Worm (Caenorhabditis elegans) whole organism, L2 larva: ENCODE measurements around the gene Y49F6B.8.
"Not testable (repeated sequence)": the region's sequence is repeated elsewhere in the genome, so short reads cannot be mapped to it uniquely, and the experiment has no call there.

Source experiments
- C34F6.9 ChIP-seq: fragments of 150-350 bp; optimal IDR thresholded peaks from 2 replicates; lab custom pipeline; 2014; ENCODE audit warnings: missing biosample characterization, missing genetic modification characterization
- F13H6.1 ChIP-seq: sonication (generic microtip); optimal IDR thresholded peaks from 2 replicates; lab custom pipeline; 2016; ENCODE audit warnings: missing genetic modification characterization, missing compliant biosample characterization
- R02D3.7 ChIP-seq: fragments of 150-350 bp; optimal IDR thresholded peaks from 2 replicates; lab custom pipeline; 2014; ENCODE audit warnings: missing biosample characterization, missing genetic modification characterization
- ZK546.5 ChIP-seq: sonication (generic microtip); optimal IDR thresholded peaks from 2 replicates; lab custom pipeline; 2017; ENCODE audit warnings: missing biosample characterization, missing genetic modification characterization
- alr-1 ChIP-seq: fragments of 150-350 bp; optimal IDR thresholded peaks from 2 replicates; lab custom pipeline; 2014; ENCODE audit warnings: missing biosample characterization, missing genetic modification characterization
- ceh-16 ChIP-seq: fragments of 150-350 bp; optimal IDR thresholded peaks from 2 replicates; lab custom pipeline; 2014; ENCODE audit warnings: missing biosample characterization, missing genetic modification characterization
- crh-2 ChIP-seq: sonication (generic microtip); optimal IDR thresholded peaks from 2 replicates; lab custom pipeline; 2017; ENCODE audit warnings: missing biosample characterization, missing genetic modification characterization
- dmd-4 ChIP-seq: sonication (generic microtip); optimal IDR thresholded peaks from 2 replicates; lab custom pipeline; 2017; ENCODE audit warnings: missing biosample characterization, missing genetic modification characterization
- elt-3 ChIP-seq: sonication (generic microtip); optimal IDR thresholded peaks from 2 replicates; lab custom pipeline; 2017; ENCODE audit warnings: missing biosample characterization, missing genetic modification characterization
- fos-1 ChIP-seq: fragments of 150-350 bp; optimal IDR thresholded peaks from 2 replicates; lab custom pipeline; 2014; ENCODE audit warnings: missing biosample characterization, missing genetic modification characterization
- gmeb-1 ChIP-seq: fragments of 150-350 bp; optimal IDR thresholded peaks from 2 replicates; lab custom pipeline; 2014; ENCODE audit warnings: missing biosample characterization, missing genetic modification characterization
- lin-11 ChIP-seq: fragments of 150-350 bp; sonication (generic microtip); optimal IDR thresholded peaks from 2 replicates; lab custom pipeline; 2014; ENCODE audit warnings: missing biosample characterization, missing genetic modification characterization, inconsistent platforms, mixed read lengths
- lin-13 ChIP-seq: fragments of 150-350 bp; optimal IDR thresholded peaks from 2 replicates; lab custom pipeline; 2014; ENCODE audit warnings: missing biosample characterization, missing genetic modification reagents, missing genetic modification characterization
- lsy-2 ChIP-seq, 2 experiments: fragments of 150-350 bp in 1 of 2; sonication (generic microtip) in 1 of 2; optimal IDR thresholded peaks; 2 replicates each; lab custom pipeline; 2014 to 2017; ENCODE audit warnings: missing biosample characterization in 2 of 2, missing genetic modification characterization in 2 of 2
- nhr-12 ChIP-seq: fragments of 150-350 bp; optimal IDR thresholded peaks from 2 replicates; lab custom pipeline; 2014; ENCODE audit warnings: missing biosample characterization, missing genetic modification characterization
- nhr-129 ChIP-seq: fragments of 150-350 bp; optimal IDR thresholded peaks from 2 replicates; lab custom pipeline; 2014; ENCODE audit warnings: missing biosample characterization, missing genetic modification characterization
- nhr-21 ChIP-seq: fragments of 150-350 bp; optimal IDR thresholded peaks from 2 replicates; lab custom pipeline; 2014; ENCODE audit warnings: missing biosample characterization, missing genetic modification characterization
- nhr-237 ChIP-seq: fragments of 150-350 bp; optimal IDR thresholded peaks from 2 replicates; lab custom pipeline; 2014; ENCODE audit warnings: missing biosample characterization, missing genetic modification characterization
- nhr-25 ChIP-seq: fragments of 150-350 bp; sonication (generic microtip); optimal IDR thresholded peaks from 3 replicates; lab custom pipeline; 2014; ENCODE audit warnings: missing biosample characterization, missing genetic modification characterization
- nhr-6 ChIP-seq: fragments of 150-350 bp; optimal IDR thresholded peaks from 2 replicates; lab custom pipeline; 2014; ENCODE audit warnings: missing biosample characterization, missing genetic modification characterization
- peb-1 ChIP-seq: fragments of 150-350 bp; optimal IDR thresholded peaks from 2 replicates; lab custom pipeline; 2014; ENCODE audit warnings: missing biosample characterization, missing genetic modification characterization
- skn-1 ChIP-seq: sonication (generic microtip); optimal IDR thresholded peaks from 2 replicates; lab custom pipeline; 2017; ENCODE audit warnings: missing biosample characterization, missing genetic modification characterization
- sma-3 ChIP-seq: sonication (generic microtip); optimal IDR thresholded peaks from 2 replicates; lab custom pipeline; 2016; ENCODE audit warnings: missing genetic modification reagents, missing genetic modification characterization, missing compliant biosample characterization
- sma-9 ChIP-seq, 2 experiments: fragments of 150-350 bp in 1 of 2; sonication (generic microtip) in 1 of 2; optimal IDR thresholded peaks; 2 replicates each; lab custom pipeline; 2014 to 2016; ENCODE audit warnings: missing genetic modification characterization in 2 of 2, mild to moderate bottlenecking in 1 of 2, missing biosample characterization in 1 of 2, missing compliant biosample characterization in 1 of 2, missing genetic modification reagents in 1 of 2, moderate library complexity in 1 of 2
- snpc-4 ChIP-seq: fragments of 150-350 bp; optimal IDR thresholded peaks from 2 replicates; lab custom pipeline; 2014; ENCODE audit warnings: missing biosample characterization, missing genetic modification characterization
- unc-55 ChIP-seq: fragments of 150-350 bp; sonication (generic microtip); optimal IDR thresholded peaks from 3 replicates; lab custom pipeline; 2014; ENCODE audit warnings: missing biosample characterization, missing genetic modification reagents, missing genetic modification characterization
- unc-62 ChIP-seq: fragments of 150-350 bp; optimal IDR thresholded peaks from 2 replicates; lab custom pipeline; 2014; ENCODE audit warnings: missing biosample characterization, missing genetic modification reagents, missing genetic modification characterization
- zag-1 ChIP-seq: fragments of 150-350 bp; optimal IDR thresholded peaks from 2 replicates; lab custom pipeline; 2014; ENCODE audit warnings: missing biosample characterization, missing genetic modification characterization
- ztf-1 ChIP-seq: fragments of 200-800 bp; sonication (Bioruptor generic); conservative IDR thresholded peaks from 2 replicates; pipeline ENCODE4 v1.3.6; 2022; ENCODE audit warnings: missing genetic modification characterization, missing compliant biosample characterization
- ztf-11 ChIP-seq: sonication (generic microtip); optimal IDR thresholded peaks from 2 replicates; lab custom pipeline; 2017; ENCODE audit warnings: missing biosample characterization, missing genetic modification characterization
- ztf-4 ChIP-seq: fragments of 150-350 bp; optimal IDR thresholded peaks from 2 replicates; lab custom pipeline; 2014; ENCODE audit warnings: missing biosample characterization, missing genetic modification characterization

Gene Y49F6B.8

DNA sequence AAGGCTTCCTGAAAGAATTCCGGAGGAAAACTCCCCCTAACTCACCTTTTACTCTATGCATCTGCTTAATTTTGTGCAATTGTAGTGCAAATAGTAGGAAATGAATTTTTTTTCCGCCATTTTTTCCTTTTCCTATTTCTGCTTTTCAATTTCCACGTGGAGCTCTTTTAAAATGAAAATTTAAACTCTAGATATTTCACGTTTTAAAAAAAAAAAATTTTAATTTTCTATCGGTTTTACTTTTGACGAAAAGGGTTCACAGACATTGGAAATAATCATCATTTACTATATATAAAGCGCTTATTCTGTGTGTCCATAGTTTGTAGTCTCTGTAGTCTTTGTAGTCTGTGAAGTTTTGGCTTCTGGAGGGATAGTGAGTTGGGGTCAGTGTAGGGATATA is at the start of gene Y49F6B.8:
Y49F6B.8 (minus strand) TSS at position 101 of the 400 bp plus-strand sequence.
- TF ChIP-seq ztf-11 (tag; lab: Kevin White, UChicago) (no peak), unc-62 (GFP tag; lab: Kevin White, UChicago) (no peak), sma-9 (GFP tag; optimal IDR thresholded peaks at IDR 0.05; lab: Kevin White, UChicago) (no peak), sma-9 (tag; optimal IDR thresholded peaks at IDR 0.05; lab: Kevin White, UChicago) (no peak), ceh-16 (no peak), nhr-6 (tag; lab: Kevin White, UChicago) (no peak), F13H6.1 (tag; lab: Kevin White, UChicago) (no peak)

- TF ChIP-seq nhr-237 (tag; lab: Kevin White, UChicago) (no peak), C34F6.9 (tag; lab: Kevin White, UChicago) (peak; percentile 7)
Observed at ce11 chrII:3528256-3528655, 46.8 kb upstream of the Y49F6B.8 start, which contains the start of gene ncs-6. TSS of gene ncs-6 (minus strand) at chrII:3528516.

ce11 chrII:3527460-3527859 is 46.0 kb upstream of the Y49F6B.8 start:
- TF ChIP-seq nhr-12, result no peak
- no peak for TF ChIP-seq C34F6.9 (tag; lab: Kevin White, UChicago)
- TF ChIP-seq, all 48 proteins: peak for 0

DNA sequence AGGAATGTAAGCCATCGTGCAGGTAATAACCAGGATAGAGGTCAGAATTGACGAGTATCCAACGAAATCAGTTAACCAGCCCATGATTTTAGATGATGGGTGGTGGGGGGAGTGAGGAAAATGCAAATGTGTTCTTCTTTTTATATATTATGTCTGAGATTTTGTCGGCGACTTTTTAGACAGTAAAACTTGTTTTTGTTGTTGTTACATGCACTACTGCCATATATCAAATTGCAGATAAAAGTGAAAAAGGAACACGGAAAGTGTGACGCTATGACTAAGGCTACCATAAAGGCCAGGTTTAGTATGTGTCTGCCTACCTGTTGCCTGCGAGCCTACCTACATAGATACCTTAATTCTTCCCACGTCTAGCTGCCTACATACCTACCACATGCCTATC is 42.6 kb upstream of the Y49F6B.8 start, which contains the start of gene col-72:
col-72 (minus strand) TSS at position 101 of the 400 bp plus-strand sequence.
- TF ChIP-seq sma-3 (GFP tag; lab: Kevin White, UChicago) (no peak), nhr-21 (tag; lab: Kevin White, UChicago) (no peak), dmd-4 (tag; lab: Kevin White, UChicago) (no peak), elt-3 (tag; lab: Kevin White, UChicago) (no peak), R02D3.7 (tag; lab: Kevin White, UChicago) (no peak)
- TF ChIP-seq, all 48 proteins: peak for 0

DNA sequence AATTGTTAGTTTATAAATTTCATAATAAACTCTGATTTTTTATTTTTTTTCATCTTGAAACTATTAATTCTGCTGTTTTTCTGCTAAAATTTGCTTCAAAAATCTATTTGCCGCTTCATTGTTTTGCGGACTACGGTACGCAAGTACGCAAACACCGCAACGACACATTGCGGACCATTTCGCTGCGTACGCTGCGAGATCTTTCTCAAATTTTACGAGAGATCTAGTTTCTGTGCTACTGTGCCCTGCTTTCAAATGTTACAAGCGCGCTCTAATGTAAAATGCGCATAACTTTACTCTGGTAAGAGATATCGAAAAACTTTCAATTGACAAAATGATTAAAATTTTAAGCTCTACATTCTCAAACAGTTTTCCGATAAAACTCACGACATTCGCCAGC is 42.1 kb upstream of the Y49F6B.8 start:
- TF ChIP-seq sma-3 (GFP tag; lab: Kevin White, UChicago) (peak; percentile 32), C34F6.9 (tag; lab: Kevin White, UChicago) (peak; percentile 68), zag-1 (tag; lab: Kevin White, UChicago) (peak; percentile 20), nhr-129 (tag; lab: Kevin White, UChicago) (peak; percentile 73), lin-13 (peak; percentile 67), gmeb-1 (tag; lab: Kevin White, UChicago) (peak; percentile 48), nhr-25 (tag; lab: Kevin White, UChicago) (peak; percentile 61), sma-9 (GFP tag; optimal IDR thresholded peaks at IDR 0.05; lab: Kevin White, UChicago) (peak; percentile 55), lsy-2 (tag; optimal IDR thresholded peaks at IDR 0.05; lab: Kevin White, UChicago) (peak; percentile 89 to 97), crh-2 (peak; percentile 43), unc-55 (GFP tag; lab: Kevin White, UChicago) (peak; percentile 87), lin-11 (tag; lab: Kevin White, UChicago) (peak; percentile 4), F13H6.1 (tag; lab: Kevin White, UChicago) (peak; percentile 56), ZK546.5 (tag; lab: Kevin White, UChicago) (peak; percentile 6)
- not testable (repeated sequence) for TF ChIP-seq sma-9 (tag; optimal IDR thresholded peaks at IDR 0.05; lab: Kevin White, UChicago)
- TF ChIP-seq, all 48 proteins: peak for 14; not testable (repeated sequence) for 34

ce11 chrII:3520988-3521850 is 39.7 kb upstream of the Y49F6B.8 start, which contains the start of gene W09G10.9:
TSS of gene W09G10.9 (plus strand) at chrII:3521800.
- TF ChIP-seq peb-1 (tag; lab: Kevin White, UChicago) (no peak), ztf-11 (tag; lab: Kevin White, UChicago) (no peak), skn-1 (tag; lab: Kevin White, UChicago) (no peak), F13H6.1 (tag; lab: Kevin White, UChicago) (peak; percentile 45), ZK546.5 (tag; lab: Kevin White, UChicago) (no peak), lin-13 (peak; percentile 65), nhr-237 (tag; lab: Kevin White, UChicago) (no peak), nhr-129 (tag; lab: Kevin White, UChicago) (peak; percentile 66), alr-1 (tag; lab: Kevin White, UChicago) (no peak), snpc-4 (tag; lab: Kevin White, UChicago) (no peak), R02D3.7 (tag; lab: Kevin White, UChicago) (no peak), ztf-4 (tag; lab: Kevin White, UChicago) (no peak), fos-1 (tag; lab: Kevin White, UChicago) (peak; percentile 53), lin-11 (tag; lab: Kevin White, UChicago) (peak; percentile 12), sma-9 (GFP tag; optimal IDR thresholded peaks at IDR 0.05; lab: Kevin White, UChicago) (peak; percentile 62), sma-9 (tag; optimal IDR thresholded peaks at IDR 0.05; lab: Kevin White, UChicago) (no peak), lsy-2 (tag; optimal IDR thresholded peaks at IDR 0.05; lab: Kevin White, UChicago) (peak; percentile 74 to 78), ztf-1 (GFP tag; lab: Robert Waterston, UW) (no peak), C34F6.9 (tag; lab: Kevin White, UChicago) (peak; percentile 39), zag-1 (tag; lab: Kevin White, UChicago) (peak; percentile 64), nhr-25 (tag; lab: Kevin White, UChicago) (peak; percentile 15), crh-2 (peak; percentile 60), sma-3 (GFP tag; lab: Kevin White, UChicago) (peak; percentile 49), ceh-16 (peak; percentile 24), unc-55 (GFP tag; lab: Kevin White, UChicago) (peak; percentile 60)
